Fruit fly (Drosophila melanogaster): Measurements from ENCODE around the gene SPE.

dm6 chr3R:23736365-23736764, 50.3 kb downstream of the SPE start:
- TF ChIP-seq mirr (GFP tag; optimal IDR thresholded peaks at IDR 0.05) (no peak), vfl (GFP tag; optimal IDR thresholded peaks at IDR 0.05) (no peak), HHEX (GFP tag; optimal IDR thresholded peaks at IDR 0.05) (no peak), ATbp (GFP tag; optimal IDR thresholded peaks at IDR 0.05) (peak; percentile 42), CG8765 (GFP tag; IDR thresholded peaks at IDR 0.05) (no peak), CG13894 (tag; optimal IDR thresholded peaks at IDR 0.05) (no peak), Scr (GFP tag; IDR thresholded peaks at IDR 0.05; ENCODE audit: partially characterized antibody) (no peak), CG8089 (GFP tag; optimal IDR thresholded peaks at IDR 0.05) (no peak), CG6254 (GFP tag; optimal IDR thresholded peaks at IDR 0.05) (no peak), YL-1 (GFP tag; optimal IDR thresholded peaks at IDR 0.05) (no peak), kay (GFP tag; optimal IDR thresholded peaks at IDR 0.05) (no peak), psq (GFP tag; optimal IDR thresholded peaks at IDR 0.05) (no peak), CG34422 (GFP tag; IDR thresholded peaks at IDR 0.05) (no peak), CG13424 (tag; optimal IDR thresholded peaks at IDR 0.05) (no peak)
